Comparison of ENCODE assay signal across 1 fruit fly cellular context in the genomic region with DNA sequence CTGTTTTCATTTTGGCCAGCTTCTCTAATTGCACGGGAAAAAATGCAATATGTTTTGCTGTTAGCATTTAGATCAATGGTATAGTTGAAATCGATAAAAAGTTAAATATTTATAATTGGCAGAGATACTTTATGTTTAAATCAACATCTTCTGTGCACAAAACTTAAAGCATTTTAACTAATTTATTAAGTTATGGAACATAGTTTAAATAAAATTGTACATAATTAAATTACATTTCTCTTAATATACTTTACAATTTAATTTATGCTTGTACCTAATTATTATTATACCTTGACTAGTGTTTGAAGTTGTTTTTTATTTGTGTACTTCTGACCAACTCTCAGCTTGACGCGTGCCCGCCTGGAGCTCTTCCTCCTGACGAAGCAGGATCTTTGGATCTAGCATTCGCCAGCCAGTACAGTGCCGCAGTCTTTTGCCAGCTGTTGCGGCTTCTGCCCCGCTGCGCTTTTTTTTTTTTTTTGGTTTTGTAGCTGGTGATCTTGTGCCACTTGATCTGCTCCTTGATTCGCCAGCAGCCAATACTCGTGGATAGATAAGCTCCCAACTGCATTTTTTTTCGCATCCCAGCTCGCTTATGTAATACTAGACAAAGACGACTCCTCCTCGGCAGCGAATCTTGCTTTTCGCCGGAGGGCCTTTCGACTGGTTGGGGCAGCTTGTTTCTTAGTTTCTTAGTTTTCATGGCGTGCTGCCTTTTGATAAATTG.
TF ChIP-seq lines count a peak whose summit lies in the region.

No protein-coding gene starts in this region.

TF ChIP-seq in whole organism, prepupa, 60 proteins besides CTCF, POLR2A, EP300 and RAD21 (continued from another document):
- peak; percentile 36; the same call in 1 of the 3 replicates for TF ChIP-seq CG8119 (GFP tag; IDR thresholded peaks at IDR 0.05; lab: Robert Waterston, UW)
- no peak for TF ChIP-seq Sox102F (GFP tag; optimal IDR thresholded peaks at IDR 0.05; lab: Kevin White, UChicago)
- TF ChIP-seq CG10669 (GFP tag; optimal IDR thresholded peaks at IDR 0.05; lab: Kevin White, UChicago) = no peak
- TF ChIP-seq Sox14 (GFP tag; optimal IDR thresholded peaks at IDR 0.05; lab: Kevin White, UChicago) = no peak
- TF ChIP-seq CG3919 (GFP tag; optimal IDR thresholded peaks at IDR 0.05; lab: Kevin White, UChicago) = no peak
- no peak for TF ChIP-seq Hr39 (GFP tag; optimal IDR thresholded peaks at IDR 0.05; lab: Kevin White, UChicago)
- TF ChIP-seq CG32006 (GFP tag; optimal IDR thresholded peaks at IDR 0.05; lab: Kevin White, UChicago) = peak; percentile 48
- no peak for TF ChIP-seq CG6276 (GFP tag; optimal IDR thresholded peaks at IDR 0.05; lab: Kevin White, UChicago)
- TF ChIP-seq CG9139 (GFP tag; optimal IDR thresholded peaks at IDR 0.05; lab: Kevin White, UChicago) = no peak
- TF ChIP-seq Hr4 (GFP tag; optimal IDR thresholded peaks at IDR 0.05; lab: Kevin White, UChicago) = no peak
- TF ChIP-seq ss (GFP tag; optimal IDR thresholded peaks at IDR 0.05; lab: Kevin White, UChicago) = no peak
- no peak for TF ChIP-seq net (GFP tag; optimal IDR thresholded peaks at IDR 0.05; lab: Kevin White, UChicago)
- TF ChIP-seq Eip93F (GFP tag; optimal IDR thresholded peaks at IDR 0.05; lab: Kevin White, UChicago) = no peak
- peak; percentile 32 for TF ChIP-seq achi (GFP tag; optimal IDR thresholded peaks at IDR 0.05; lab: Kevin White, UChicago)
- TF ChIP-seq CG3032 (tag; optimal IDR thresholded peaks at IDR 0.05; lab: Kevin White, UChicago) = no peak
- no peak for TF ChIP-seq vri (GFP tag; optimal IDR thresholded peaks at IDR 0.05; lab: Kevin White, UChicago)
- no peak for TF ChIP-seq CG6808 (GFP tag; optimal IDR thresholded peaks at IDR 0.05; lab: Kevin White, UChicago)
- TF ChIP-seq dsx (GFP tag; optimal IDR thresholded peaks at IDR 0.05; lab: Kevin White, UChicago; ENCODE audit: poor library complexity, severe bottlenecking) = no peak
- TF ChIP-seq lz (GFP tag; optimal IDR thresholded peaks at IDR 0.05; lab: Kevin White, UChicago) = no peak
- no peak for TF ChIP-seq CG6792 (GFP tag; optimal IDR thresholded peaks at IDR 0.05; lab: Kevin White, UChicago)
- TF ChIP-seq topi (GFP tag; optimal IDR thresholded peaks at IDR 0.05; lab: Kevin White, UChicago) = no peak
- no peak for TF ChIP-seq acj6 (GFP tag; optimal IDR thresholded peaks at IDR 0.05; lab: Kevin White, UChicago)
- no peak for TF ChIP-seq Lpt (GFP tag; optimal IDR thresholded peaks at IDR 0.05; lab: Kevin White, UChicago)
